Worm (Caenorhabditis elegans) whole organism, L4/young adult: ENCODE data around the gene akt-1.

ENCODE experiments used
- dao-5 ChIP-seq: sonication (generic microtip); optimal IDR thresholded peaks from 2 replicates; lab custom pipeline; 2016; ENCODE audit warnings: missing genotype, missing genetic modification characterization, moderate library complexity, missing compliant biosample characterization
- him-1 ChIP-seq: sonication (generic microtip); optimal IDR thresholded peaks from 2 replicates; lab custom pipeline; 2016; ENCODE audit warnings: missing genotype, missing genetic modification reagents, missing genetic modification characterization, missing compliant biosample characterization

ce11 chrV:10220605-10221004 lies 28.1 kb upstream of the akt-1 start, which contains the start of gene C12D8.13:
- TF ChIP-seq dao-5 (tag; lab: Kevin White, UChicago) (no peak), him-1 (tag; lab: Kevin White, UChicago) (no peak)
